Fruit fly (Drosophila melanogaster) whole organism, embryonic: Measurements from ENCODE around the gene CG43438.
A peak's percentile ranks its signal among the peaks of the same experiment; 100 is the strongest.

Source experiments
- Abd-B ChIP-seq: fragments of 200-800 bp; sonication (Bioruptor generic); optimal IDR thresholded peaks from 2 replicates; lab custom pipeline; 2018; ENCODE audit warnings: missing biosample characterization, mild to moderate bottlenecking, missing genetic modification characterization, moderate library complexity
- Ada2b ChIP-seq: fragments of 200-800 bp; sonication (Bioruptor generic); IDR thresholded peaks from 2 replicates; pipeline ENCODE4 v1.3.6; 2022; ENCODE audit warnings: missing biosample characterization, missing genetic modification characterization
- CG10274 ChIP-seq: fragments of 200-800 bp; sonication (Bioruptor generic); optimal IDR thresholded peaks from 3 replicates; lab custom pipeline; 2017; ENCODE audit warnings: missing biosample characterization, mild to moderate bottlenecking, missing genetic modification characterization
- CG10462 ChIP-seq: fragments of 200-800 bp; sonication (Bioruptor generic); optimal IDR thresholded peaks from 2 replicates; lab custom pipeline; 2016; ENCODE audit warnings: missing biosample characterization, missing genetic modification characterization
- CG12942 ChIP-seq: fragments of 200-800 bp; sonication (Bioruptor generic); optimal IDR thresholded peaks from 3 replicates; lab custom pipeline; 2016; ENCODE audit warnings: missing biosample characterization, missing genetic modification characterization
- CG15601 ChIP-seq: fragments of 200-800 bp; sonication (Bioruptor generic); optimal IDR thresholded peaks from 3 replicates; lab custom pipeline; 2019; ENCODE audit warnings: missing biosample characterization, mild to moderate bottlenecking, missing genetic modification characterization, moderate library complexity
- CG1602 ChIP-seq: fragments of 200-800 bp; sonication (Bioruptor generic); optimal IDR thresholded peaks from 3 replicates; lab custom pipeline; 2016; ENCODE audit warnings: missing biosample characterization, missing genetic modification characterization
- CG1792 ChIP-seq: fragments of 200-800 bp; sonication (Bioruptor generic); optimal IDR thresholded peaks from 2 replicates; lab custom pipeline; 2016; ENCODE audit warnings: missing biosample characterization, missing genetic modification characterization
- CG2116 ChIP-seq: fragments of 200-800 bp; sonication (Bioruptor generic); optimal IDR thresholded peaks from 3 replicates; lab custom pipeline; 2018; ENCODE audit warnings: missing biosample characterization, mild to moderate bottlenecking, missing genetic modification characterization
- CG2712 ChIP-seq: fragments of 200-800 bp; optimal IDR thresholded peaks from 3 replicates; lab custom pipeline; 2019; ENCODE audit warnings: missing biosample characterization, mild to moderate bottlenecking, missing genetic modification characterization, moderate library complexity
- CG3065 ChIP-seq: fragments of 200-800 bp; sonication (Bioruptor generic); optimal IDR thresholded peaks from 2 replicates; lab custom pipeline; 2016; ENCODE audit warnings: missing biosample characterization, missing genetic modification characterization
- CG31365 ChIP-seq: fragments of 200-800 bp; sonication (Bioruptor generic); optimal IDR thresholded peaks from 2 replicates; lab custom pipeline; 2018; ENCODE audit warnings: missing biosample characterization, mild to moderate bottlenecking, missing genetic modification characterization
- CG32532 ChIP-seq: fragments of 200-800 bp; sonication (Bioruptor generic); IDR thresholded peaks from 2 replicates; pipeline ENCODE4 v1.3.6; 2022; ENCODE audit warnings: missing biosample characterization, missing genetic modification characterization
- CG33557 ChIP-seq: fragments of 200-800 bp; sonication (Bioruptor generic); optimal IDR thresholded peaks from 2 replicates; lab custom pipeline; 2019; ENCODE audit warnings: missing biosample characterization, mild to moderate bottlenecking, missing genetic modification characterization, moderate library complexity
- CG3726 ChIP-seq: fragments of 200-800 bp; sonication (Bioruptor generic); IDR thresholded peaks from 3 replicates; pipeline ENCODE4, ENCODE4 v1.3.6; 2022; ENCODE audit warnings: missing biosample characterization, missing genetic modification characterization
- CG3847 ChIP-seq: fragments of 200-800 bp; sonication (Bioruptor generic); IDR thresholded peaks from 2 replicates; pipeline ENCODE4 v1.3.6; 2022; ENCODE audit warnings: missing biosample characterization, missing genetic modification characterization
- CG4282 ChIP-seq: fragments of 200-800 bp; sonication (Bioruptor generic); optimal IDR thresholded peaks from 2 replicates; lab custom pipeline; 2016; ENCODE audit warnings: missing biosample characterization, missing genetic modification characterization
- CG4424 ChIP-seq: fragments of 200-800 bp; sonication (Bioruptor generic); optimal IDR thresholded peaks from 3 replicates; lab custom pipeline; 2016; ENCODE audit warnings: missing biosample characterization, missing genetic modification characterization
- CG5180 ChIP-seq: fragments of 200-800 bp; sonication (Bioruptor generic); optimal IDR thresholded peaks from 3 replicates; lab custom pipeline; 2017; ENCODE audit warnings: missing biosample characterization, missing genetic modification characterization, mild to moderate bottlenecking, moderate library complexity, missing genetic modification reagents
- CG5953 ChIP-seq: fragments of 200-800 bp; sonication (Bioruptor generic); IDR thresholded peaks from 2 replicates; pipeline ENCODE4 v1.3.6; 2022; ENCODE audit warnings: missing biosample characterization, missing genetic modification characterization
- CG7786 ChIP-seq: fragments of 200-800 bp; sonication (Bioruptor generic); optimal IDR thresholded peaks from 2 replicates; lab custom pipeline; 2016; ENCODE audit warnings: missing biosample characterization, missing genetic modification characterization
- CG8281 ChIP-seq: fragments of 200-800 bp; sonication (Bioruptor generic); optimal IDR thresholded peaks from 2 replicates; lab custom pipeline; 2018; ENCODE audit warnings: missing biosample characterization, mild to moderate bottlenecking, missing genetic modification characterization, moderate library complexity
- CG9727 ChIP-seq: fragments of 200-800 bp; sonication (Bioruptor generic); optimal IDR thresholded peaks from 3 replicates; lab custom pipeline; 2017; ENCODE audit warnings: missing biosample characterization, mild to moderate bottlenecking, missing genetic modification characterization
- CG9817 ChIP-seq: fragments of 200-800 bp; sonication (Bioruptor generic); optimal IDR thresholded peaks from 2 replicates; lab custom pipeline; 2018; ENCODE audit warnings: missing biosample characterization, mild to moderate bottlenecking, missing genetic modification characterization, moderate library complexity
- CG9876 ChIP-seq: fragments of 200-800 bp; sonication (Bioruptor generic); optimal IDR thresholded peaks from 2 replicates; lab custom pipeline; 2016; ENCODE audit warnings: missing biosample characterization, missing genetic modification characterization
- CoRest ChIP-seq: fragments of 200-800 bp; sonication (Bioruptor generic); optimal IDR thresholded peaks from 3 replicates; lab custom pipeline; 2018; ENCODE audit warnings: missing biosample characterization, mild to moderate bottlenecking, missing genetic modification characterization, moderate library complexity
- Dek ChIP-seq: fragments of 200-800 bp; sonication (Bioruptor generic); optimal IDR thresholded peaks from 3 replicates; lab custom pipeline; 2019; ENCODE audit warnings: missing biosample characterization, mild to moderate bottlenecking, missing genetic modification characterization, moderate library complexity
- Dip3 ChIP-seq: fragments of 200-800 bp; sonication (Bioruptor generic); optimal IDR thresholded peaks from 3 replicates; lab custom pipeline; 2016; ENCODE audit warnings: missing biosample characterization, missing genetic modification characterization
- Elba2 ChIP-seq: fragments of 200-800 bp; sonication (Bioruptor generic); optimal IDR thresholded peaks from 3 replicates; lab custom pipeline; 2016; ENCODE audit warnings: missing biosample characterization, missing genetic modification characterization
- HLH3B ChIP-seq: fragments of 200-800 bp; sonication (Bioruptor generic); IDR thresholded peaks from 2 replicates; pipeline ENCODE4 v1.3.6; 2022; ENCODE audit warnings: missing biosample characterization, missing genetic modification characterization
- Mad ChIP-seq: fragments of 200-800 bp; sonication (Bioruptor generic); optimal IDR thresholded peaks from 2 replicates; lab custom pipeline; 2016; ENCODE audit warnings: missing biosample characterization, missing genetic modification characterization
- Nf-YC ChIP-seq: fragments of 200-800 bp; optimal IDR thresholded peaks from 3 replicates; lab custom pipeline; 2019; ENCODE audit warnings: missing biosample characterization, mild to moderate bottlenecking, missing genetic modification characterization, moderate library complexity
- NfI ChIP-seq: fragments of 200-800 bp; sonication (Bioruptor generic); optimal IDR thresholded peaks from 3 replicates; lab custom pipeline; 2018; ENCODE audit warnings: missing biosample characterization, mild to moderate bottlenecking, missing genetic modification characterization, moderate library complexity
- Oaz ChIP-seq: fragments of 200-800 bp; sonication (Bioruptor generic); IDR thresholded peaks from 2 replicates; pipeline ENCODE4 v1.3.6; 2022; ENCODE audit warnings: missing biosample characterization, missing genetic modification characterization
- Oli ChIP-seq: fragments of 200-800 bp; sonication (Bioruptor generic); optimal IDR thresholded peaks from 2 replicates; lab custom pipeline; 2018; ENCODE audit warnings: missing biosample characterization, mild to moderate bottlenecking, missing genetic modification characterization, moderate library complexity
- Optix ChIP-seq: fragments of 200-800 bp; sonication (Bioruptor generic); IDR thresholded peaks from 3 replicates; pipeline ENCODE4 v1.3.6; 2022; ENCODE audit warnings: missing biosample characterization, missing genetic modification characterization
- PHDP ChIP-seq: fragments of 200-800 bp; sonication (Bioruptor generic); optimal IDR thresholded peaks from 3 replicates; lab custom pipeline; 2018; ENCODE audit warnings: missing biosample characterization, mild to moderate bottlenecking, missing genetic modification characterization, moderate library complexity
- Rx ChIP-seq: fragments of 200-800 bp; sonication (Bioruptor generic); IDR thresholded peaks from 2 replicates; pipeline ENCODE4 v1.3.6; 2022; ENCODE audit warnings: missing biosample characterization, missing genetic modification characterization
- ap ChIP-seq: fragments of 200-800 bp; sonication (Bioruptor generic); IDR thresholded peaks from 2 replicates; pipeline ENCODE4 v1.3.6; 2022; ENCODE audit warnings: missing biosample characterization, missing genetic modification characterization
- ara ChIP-seq: fragments of 200-800 bp; sonication (Bioruptor generic); IDR thresholded peaks from 2 replicates; pipeline ENCODE4 v1.3.6; 2022; ENCODE audit warnings: missing biosample characterization, missing genetic modification characterization
- az2 ChIP-seq: fragments of 200-800 bp; sonication (Bioruptor generic); optimal IDR thresholded peaks from 3 replicates; lab custom pipeline; 2016; ENCODE audit warnings: missing biosample characterization, missing genetic modification characterization
- caup ChIP-seq: fragments of 200-800 bp; sonication (Bioruptor generic); optimal IDR thresholded peaks from 3 replicates; lab custom pipeline; 2017; ENCODE audit warnings: missing biosample characterization, mild to moderate bottlenecking, missing genetic modification characterization, moderate library complexity; ENCODE audit not compliant: severe bottlenecking
- chif ChIP-seq, 2 experiments: fragments of 200-800 bp; sonication (Bioruptor generic); optimal IDR thresholded peaks; 3 replicates each; lab custom pipeline; 2016; ENCODE audit warnings: missing biosample characterization in 2 of 2, missing genetic modification characterization in 2 of 2
- chn ChIP-seq: fragments of 200-800 bp; sonication (Bioruptor generic); optimal IDR thresholded peaks from 2 replicates; lab custom pipeline; 2016; ENCODE audit warnings: missing biosample characterization, missing genetic modification characterization
- cwo ChIP-seq: fragments of 200-800 bp; sonication (Bioruptor generic); optimal IDR thresholded peaks from 3 replicates; lab custom pipeline; 2017; ENCODE audit warnings: missing biosample characterization, missing genetic modification characterization, mild to moderate bottlenecking, moderate library complexity, missing genetic modification reagents
- inv ChIP-seq: fragments of 200-800 bp; sonication (Bioruptor generic); IDR thresholded peaks from 2 replicates; pipeline ENCODE4 v1.3.6; 2022; ENCODE audit warnings: missing biosample characterization, missing genetic modification characterization; ENCODE audit not compliant: partially characterized antibody
- jumu ChIP-seq: fragments of 200-800 bp; sonication (Bioruptor generic); optimal IDR thresholded peaks from 3 replicates; lab custom pipeline; 2016; ENCODE audit warnings: missing biosample characterization, missing genetic modification characterization
- knrl ChIP-seq: fragments of 200-800 bp; sonication (Bioruptor generic); IDR thresholded peaks from 3 replicates; pipeline ENCODE4 v1.3.6; 2022; ENCODE audit warnings: missing biosample characterization, missing genetic modification characterization; ENCODE audit not compliant: partially characterized antibody
- mirr ChIP-seq: fragments of 200-800 bp; sonication (Bioruptor generic); optimal IDR thresholded peaks from 3 replicates; lab custom pipeline; 2018; ENCODE audit warnings: missing biosample characterization, mild to moderate bottlenecking, missing genetic modification characterization
- shn ChIP-seq: fragments of 200-800 bp; sonication (Bioruptor generic); optimal IDR thresholded peaks from 3 replicates; lab custom pipeline; 2016; ENCODE audit warnings: missing biosample characterization, missing genetic modification characterization
- so ChIP-seq: fragments of 200-800 bp; sonication (Bioruptor generic); IDR thresholded peaks from 3 replicates; pipeline ENCODE4 v1.3.6; 2022; ENCODE audit warnings: missing biosample characterization, missing genetic modification characterization
- stc ChIP-seq: fragments of 200-800 bp; sonication (Bioruptor generic); IDR thresholded peaks from 2 replicates; pipeline ENCODE4 v1.3.6; 2022; ENCODE audit warnings: missing biosample characterization, missing genetic modification characterization

CG43438 gene

dm6 chr2L:11498839-11499238 is 37.1 kb upstream of the CG43438 start, which contains the start of gene Cog8 (continued):
- TF ChIP-seq NfI (GFP tag; lab: Kevin White, UChicago): peak; percentile 35
- no peak for TF ChIP-seq CG1792 (GFP tag; lab: Kevin White, UChicago)
- TF ChIP-seq CG2712 (tag; lab: Kevin White, UChicago): peak; percentile 57
- TF ChIP-seq CG9817 (tag; lab: Kevin White, UChicago): peak; percentile 43
- TF ChIP-seq CG2116 (GFP tag; lab: Kevin White, UChicago): peak; percentile 62
- peak; percentile 45 for TF ChIP-seq chn (GFP tag; lab: Kevin White, UChicago)
- TF ChIP-seq CG3065: peak; percentile 24
- TF ChIP-seq inv (GFP tag; lab: Robert Waterston, UW): no peak
- TF ChIP-seq CG3847 (GFP tag; lab: Robert Waterston, UW): peak; percentile 76
- TF ChIP-seq Optix (GFP tag; lab: Robert Waterston, UW): no peak
- TF ChIP-seq CG9876 (GFP tag; lab: Kevin White, UChicago): peak; percentile 56
- peak; percentile 66 for TF ChIP-seq Mad
- TF ChIP-seq CG32532 (GFP tag; lab: Robert Waterston, UW): peak; percentile 18; the same call in 1 of the 2 replicates
- peak; percentile 36 for TF ChIP-seq Dek
- no peak for TF ChIP-seq ap (GFP tag; lab: Robert Waterston, UW)
- TF ChIP-seq knrl (GFP tag; lab: Robert Waterston, UW): no peak
- peak; percentile 17 for TF ChIP-seq CG9727 (GFP tag; lab: Kevin White, UChicago)
- TF ChIP-seq CG12942 (GFP tag; lab: Kevin White, UChicago): peak; percentile 7
- no peak for TF ChIP-seq HLH3B (GFP tag; lab: Robert Waterston, UW)
- peak; percentile 79 for TF ChIP-seq Abd-B (GFP tag; lab: Kevin White, UChicago)
- no peak for TF ChIP-seq so
- TF ChIP-seq Oaz (GFP tag; lab: Robert Waterston, UW): no peak
- TF ChIP-seq Elba2 (GFP tag; lab: Kevin White, UChicago): peak; percentile 77
- TF ChIP-seq CG10274 (GFP tag; lab: Kevin White, UChicago): no peak
- TF ChIP-seq Dip3: peak; percentile 60
- no peak for TF ChIP-seq caup (GFP tag; lab: Kevin White, UChicago)
- TF ChIP-seq Ada2b (GFP tag; lab: Robert Waterston, UW): no peak
- peak; percentile 30 for TF ChIP-seq CG4424 (GFP tag; lab: Kevin White, UChicago)
- no peak for TF ChIP-seq CG5180
- TF ChIP-seq CG8281 (tag; lab: Kevin White, UChicago): no peak
- peak; percentile 24 for TF ChIP-seq CG10462 (GFP tag; lab: Kevin White, UChicago)
- no peak for TF ChIP-seq CG4282
- TF ChIP-seq Nf-YC (tag; lab: Kevin White, UChicago): peak; percentile 30
- peak; percentile 45 for TF ChIP-seq CG1602
- peak; percentile 61 for TF ChIP-seq shn
- no peak for TF ChIP-seq CG5953
- TF ChIP-seq mirr (GFP tag; lab: Kevin White, UChicago): no peak
- no peak for TF ChIP-seq ara (GFP tag; lab: Robert Waterston, UW)
- TF ChIP-seq Rx: no peak
- TF ChIP-seq stc: no peak
- TF ChIP-seq CG33557 (GFP tag; lab: Kevin White, UChicago): peak; percentile 17
- TF ChIP-seq jumu (GFP tag; lab: Kevin White, UChicago): peak; percentile 52
- TF ChIP-seq Oli (tag; lab: Kevin White, UChicago): peak; percentile 20
- TF ChIP-seq CG31365: no peak
- no peak for TF ChIP-seq CG3726 (GFP tag; lab: Robert Waterston, UW)
- no peak for TF ChIP-seq cwo
- TF ChIP-seq chif (GFP tag; optimal IDR thresholded peaks at IDR 0.05; lab: Kevin White, UChicago): peak; percentile 42 to 52
- TF ChIP-seq CG15601 (tag; lab: Kevin White, UChicago): peak; percentile 39
- TF ChIP-seq CoRest: peak; percentile 79
- peak; percentile 46 for TF ChIP-seq CG7786 (GFP tag; lab: Kevin White, UChicago)
- TF ChIP-seq az2 (GFP tag; lab: Kevin White, UChicago): peak; percentile 48
- TF ChIP-seq PHDP: peak; percentile 24
